Worm (Caenorhabditis elegans) whole organism, late embryonic: Measurements from ENCODE around the gene fbxa-179.

Source experiments
- C08G9.2 ChIP-seq: sonication (generic microtip); optimal IDR thresholded peaks from 2 replicates; lab custom pipeline; 2016; ENCODE audit warnings: mild to moderate bottlenecking, missing genetic modification characterization, moderate library complexity, missing compliant biosample characterization
- C38D4.7 ChIP-seq: fragments of 200-800 bp; sonication (Bioruptor generic); optimal IDR thresholded peaks from 2 replicates; lab custom pipeline; 2018; ENCODE audit warnings: mild to moderate bottlenecking, missing genetic modification characterization, moderate library complexity, missing compliant biosample characterization
- F13H6.1 ChIP-seq: sonication (generic microtip); optimal IDR thresholded peaks from 2 replicates; lab custom pipeline; 2016; ENCODE audit warnings: missing genetic modification characterization, missing compliant biosample characterization
- K02D7.2 ChIP-seq: sonication (generic microtip); optimal IDR thresholded peaks from 2 replicates; lab custom pipeline; 2017; ENCODE audit warnings: mild to moderate bottlenecking, missing genetic modification characterization, missing compliant biosample characterization
- K09A11.1 ChIP-seq: sonication (generic microtip); optimal IDR thresholded peaks from 2 replicates; lab custom pipeline; 2017; ENCODE audit warnings: antibody characterized with exemption, mild to moderate bottlenecking, missing genetic modification characterization, missing compliant biosample characterization; ENCODE audit not compliant: insufficient read depth
- T23F11.4 ChIP-seq: fragments of 200-800 bp; sonication (Bioruptor generic); optimal IDR thresholded peaks from 2 replicates; lab custom pipeline; 2018; ENCODE audit warnings: mild to moderate bottlenecking, missing genetic modification characterization, missing compliant biosample characterization
- Y22D7AL.16 ChIP-seq: sonication (generic microtip); optimal IDR thresholded peaks from 2 replicates; lab custom pipeline; 2016; ENCODE audit warnings: missing genetic modification characterization, missing compliant biosample characterization
- ama-1 ChIP-seq: fragments of 150-350 bp; optimal IDR thresholded peaks from 2 replicates; lab custom pipeline; 2014
- ceh-14 ChIP-seq: sonication (generic microtip); optimal IDR thresholded peaks from 2 replicates; lab custom pipeline; 2016; ENCODE audit warnings: missing genotype, missing genetic modification characterization, missing compliant biosample characterization
- ceh-22 ChIP-seq: sonication (generic microtip); optimal IDR thresholded peaks from 2 replicates; lab custom pipeline; 2017; ENCODE audit warnings: missing biosample characterization, missing genetic modification characterization
- ceh-31 ChIP-seq: sonication (generic microtip); optimal IDR thresholded peaks from 2 replicates; lab custom pipeline; 2016; ENCODE audit warnings: missing genetic modification characterization, missing compliant biosample characterization
- ceh-45 ChIP-seq: fragments of 200-800 bp; sonication (Bioruptor generic); IDR thresholded peaks from 2 replicates; pipeline ENCODE4 v1.3.6; 2022; ENCODE audit warnings: missing genetic modification reagents, missing genetic modification characterization, missing compliant biosample characterization
- ceh-6 ChIP-seq: fragments of 200-800 bp; sonication (Bioruptor generic); optimal IDR thresholded peaks from 2 replicates; lab custom pipeline; 2018; ENCODE audit warnings: mild to moderate bottlenecking, missing genetic modification characterization, missing compliant biosample characterization
- ceh-9 ChIP-seq: sonication (generic microtip); optimal IDR thresholded peaks from 2 replicates; lab custom pipeline; 2016; ENCODE audit warnings: mild to moderate bottlenecking, missing genetic modification characterization, inconsistent platforms, missing compliant biosample characterization
- che-1 ChIP-seq: sonication (generic microtip); optimal IDR thresholded peaks from 2 replicates; lab custom pipeline; 2016; ENCODE audit warnings: mild to moderate bottlenecking, missing genetic modification characterization, missing compliant biosample characterization
- dmd-4 ChIP-seq: sonication (generic microtip); optimal IDR thresholded peaks from 2 replicates; lab custom pipeline; 2016; ENCODE audit warnings: borderline replicate concordance, missing genetic modification characterization, missing compliant biosample characterization
- dve-1 ChIP-seq: sonication (generic microtip); optimal IDR thresholded peaks from 2 replicates; lab custom pipeline; 2017; ENCODE audit warnings: antibody characterized with exemption, mild to moderate bottlenecking, missing genetic modification characterization, missing compliant biosample characterization
- elt-2 ChIP-seq: sonication (generic microtip); optimal IDR thresholded peaks from 2 replicates; lab custom pipeline; 2016; ENCODE audit warnings: missing genetic modification reagents, missing genetic modification characterization, missing compliant biosample characterization
- elt-4 ChIP-seq: sonication (generic microtip); optimal IDR thresholded peaks from 2 replicates; lab custom pipeline; 2016; ENCODE audit warnings: missing genetic modification characterization, missing compliant biosample characterization
- eyg-1 ChIP-seq: sonication (generic microtip); optimal IDR thresholded peaks from 2 replicates; lab custom pipeline; 2016; ENCODE audit warnings: missing genotype, missing genetic modification characterization, missing compliant biosample characterization
- fax-1 ChIP-seq: sonication (generic microtip); optimal IDR thresholded peaks from 2 replicates; lab custom pipeline; 2016; ENCODE audit warnings: missing genotype, missing genetic modification characterization, missing compliant biosample characterization
- fkh-10 ChIP-seq: fragments of 150-350 bp; optimal IDR thresholded peaks from 2 replicates; lab custom pipeline; 2014; ENCODE audit warnings: missing biosample characterization, missing genetic modification reagents, missing genetic modification characterization
- hlh-13 ChIP-seq: fragments of 200-800 bp; sonication (Bioruptor generic); optimal IDR thresholded peaks from 2 replicates; lab custom pipeline; 2018; ENCODE audit warnings: mild to moderate bottlenecking, missing genetic modification characterization, missing compliant biosample characterization
- hlh-15 ChIP-seq: sonication (generic microtip); optimal IDR thresholded peaks from 2 replicates; lab custom pipeline; 2016; ENCODE audit warnings: missing genetic modification characterization, missing compliant biosample characterization
- lim-6 ChIP-seq: sonication (generic microtip); optimal IDR thresholded peaks from 2 replicates; lab custom pipeline; 2016; ENCODE audit warnings: missing genetic modification characterization, missing compliant biosample characterization
- lin-11 ChIP-seq: fragments of 200-800 bp; sonication (Bioruptor generic); optimal IDR thresholded peaks from 2 replicates; lab custom pipeline; 2018; ENCODE audit warnings: mild to moderate bottlenecking, missing genetic modification characterization, missing compliant biosample characterization
- madf-2 ChIP-seq: sonication (generic microtip); optimal IDR thresholded peaks from 2 replicates; lab custom pipeline; 2017; ENCODE audit warnings: missing genetic modification characterization, missing compliant biosample characterization
- mec-3 ChIP-seq: sonication (generic microtip); optimal IDR thresholded peaks from 2 replicates; lab custom pipeline; 2016; ENCODE audit warnings: borderline replicate concordance, missing genetic modification characterization, missing compliant biosample characterization
- nfya-1 ChIP-seq: sonication (generic microtip); optimal IDR thresholded peaks from 2 replicates; lab custom pipeline; 2017; ENCODE audit warnings: missing genetic modification characterization, mild to moderate bottlenecking, missing compliant biosample characterization, antibody characterized with exemption, moderate library complexity
- nhr-232 ChIP-seq: sonication (generic microtip); optimal IDR thresholded peaks from 2 replicates; lab custom pipeline; 2016; ENCODE audit warnings: missing genetic modification characterization, missing compliant biosample characterization
- npax-4 ChIP-seq: sonication (generic microtip); optimal IDR thresholded peaks from 2 replicates; lab custom pipeline; 2016; ENCODE audit warnings: missing genetic modification characterization, missing compliant biosample characterization
- pha-2 ChIP-seq: sonication (generic microtip); optimal IDR thresholded peaks from 2 replicates; lab custom pipeline; 2017; ENCODE audit warnings: mild to moderate bottlenecking, missing genetic modification characterization, missing compliant biosample characterization
- pqm-1 ChIP-seq: sonication (generic microtip); optimal IDR thresholded peaks from 2 replicates; lab custom pipeline; 2016; ENCODE audit warnings: missing genetic modification characterization, missing compliant biosample characterization
- ref-2 ChIP-seq: sonication (generic microtip); optimal IDR thresholded peaks from 2 replicates; lab custom pipeline; 2016; ENCODE audit warnings: missing genetic modification characterization, missing compliant biosample characterization
- rnt-1 ChIP-seq: sonication (generic microtip); optimal IDR thresholded peaks from 2 replicates; lab custom pipeline; 2016; ENCODE audit warnings: missing genetic modification characterization, missing compliant biosample characterization
- sox-2 ChIP-seq: fragments of 200-800 bp; sonication (Bioruptor generic); IDR thresholded peaks from 2 replicates; pipeline ENCODE4 v1.3.6; 2022; ENCODE audit warnings: missing genetic modification reagents, missing genetic modification characterization, missing compliant biosample characterization
- tbx-7 ChIP-seq: sonication (generic microtip); optimal IDR thresholded peaks from 2 replicates; lab custom pipeline; 2016; ENCODE audit warnings: missing genotype, missing genetic modification characterization, missing compliant biosample characterization
- ttx-3 ChIP-seq: sonication (generic microtip); optimal IDR thresholded peaks from 2 replicates; lab custom pipeline; 2016; ENCODE audit warnings: missing genetic modification reagents, missing genetic modification characterization, missing compliant biosample characterization
- unc-86 ChIP-seq: sonication (generic microtip); optimal IDR thresholded peaks from 2 replicates; lab custom pipeline; 2016; ENCODE audit warnings: missing genetic modification characterization, missing compliant biosample characterization
- zip-5 ChIP-seq: sonication (generic microtip); optimal IDR thresholded peaks from 2 replicates; lab custom pipeline; 2016; ENCODE audit warnings: missing genetic modification characterization, missing compliant biosample characterization
- ztf-16 ChIP-seq: sonication (generic microtip); optimal IDR thresholded peaks from 2 replicates; lab custom pipeline; 2017; ENCODE audit warnings: missing genetic modification characterization, missing compliant biosample characterization

Gene fbxa-179

DNA sequence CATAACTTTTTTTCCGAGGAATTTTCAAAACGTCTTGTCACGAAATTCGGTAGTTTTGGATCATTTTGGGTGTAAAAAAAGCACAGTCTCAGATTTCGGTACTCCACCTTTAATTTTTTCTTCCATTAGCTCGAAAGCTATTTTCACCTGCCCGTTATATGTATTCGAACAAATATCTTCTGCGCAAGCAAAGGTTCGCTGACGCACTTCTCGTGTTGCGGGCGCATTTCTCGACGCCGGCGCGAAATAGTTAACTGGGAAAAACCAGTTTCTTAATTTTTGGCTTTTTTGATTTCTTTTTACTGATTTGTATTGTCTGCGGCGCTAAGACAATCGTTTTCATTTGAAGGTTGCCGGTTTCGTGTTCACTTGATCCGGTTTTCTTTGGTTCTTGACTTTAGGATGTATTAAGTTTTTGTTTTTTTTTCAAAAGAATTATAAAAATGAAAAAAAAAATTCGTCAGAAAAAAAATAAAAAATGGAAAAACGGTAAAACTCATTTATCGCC lies 23.0 kb upstream of the fbxa-179 start:
- TF ChIP-seq pqm-1 (tag; lab: Kevin White, UChicago) (no peak), zip-5 (tag; lab: Kevin White, UChicago) (no peak), ceh-31 (tag; lab: Kevin White, UChicago) (no peak), sox-2 (GFP tag; lab: Robert Waterston, UW) (no peak), rnt-1 (tag; lab: Kevin White, UChicago) (no peak), hlh-15 (tag; lab: Kevin White, UChicago) (no peak), eyg-1 (tag; lab: Kevin White, UChicago) (no peak), ztf-16 (no peak)

DNA sequence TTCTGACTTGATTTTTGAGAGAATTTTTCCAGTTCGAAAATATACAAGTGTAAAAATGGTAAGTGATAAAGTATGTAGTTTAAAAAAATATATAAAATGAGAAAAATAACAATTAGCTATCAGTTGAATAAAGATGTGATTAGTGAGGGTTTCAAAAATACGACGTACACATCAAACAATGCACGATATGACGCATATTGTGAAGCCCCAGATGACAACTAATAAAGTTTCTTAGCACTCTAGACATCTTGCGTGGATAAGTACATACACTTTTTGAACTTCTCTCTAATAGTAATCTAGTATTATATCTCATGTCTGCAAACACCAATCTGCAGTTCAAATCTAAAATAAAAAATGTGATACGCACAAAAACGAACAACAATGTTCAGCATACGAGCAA lies 17.8 kb upstream of the fbxa-179 start:
- TF ChIP-seq ztf-16 (no peak), nfya-1 (tag; lab: Kevin White, UChicago) (no peak), dve-1 (tag; lab: Kevin White, UChicago) (no peak), ceh-22 (no peak), tbx-7 (no peak), T23F11.4 (GFP tag; lab: Kevin White, UChicago) (no peak), elt-2 (no peak), Y22D7AL.16 (tag; lab: Kevin White, UChicago) (no peak), K02D7.2 (no peak), ceh-31 (tag; lab: Kevin White, UChicago) (no peak), lim-6 (tag; lab: Kevin White, UChicago) (no peak), C38D4.7 (GFP tag; lab: Kevin White, UChicago) (no peak), ttx-3 (tag; lab: Kevin White, UChicago) (no peak), ceh-14 (no peak), F13H6.1 (tag; lab: Kevin White, UChicago) (no peak), che-1 (tag; lab: Kevin White, UChicago) (no peak)

DNA sequence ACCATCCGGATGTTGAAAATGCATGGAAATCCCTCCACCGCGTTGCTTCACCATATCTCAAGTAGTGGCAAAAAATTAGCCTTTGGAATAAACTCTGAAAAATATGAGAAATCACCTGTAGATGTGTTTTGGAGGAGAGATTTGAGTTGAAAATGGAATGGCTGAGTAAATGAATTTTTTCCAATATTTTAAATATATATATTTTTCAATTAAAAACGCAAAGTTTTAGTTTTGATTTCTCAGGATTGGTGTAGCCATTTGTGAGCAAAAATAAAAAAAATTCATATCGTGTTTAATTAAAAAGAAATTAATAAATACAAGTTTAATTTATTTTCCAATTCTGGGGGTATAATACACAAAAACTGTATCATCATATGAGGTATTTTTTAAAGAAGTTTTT lies 15.4 kb upstream of the fbxa-179 start, which contains the start of gene F23D12.1:
Gene F23D12.1 (minus strand): TSS at position 101 of the 400 bp plus-strand sequence.
- TF ChIP-seq zip-5 (tag; lab: Kevin White, UChicago), result no peak
- TF ChIP-seq ceh-45, result no peak
- no peak for TF ChIP-seq dmd-4 (tag; lab: Kevin White, UChicago)
- TF ChIP-seq ref-2 (tag; lab: Kevin White, UChicago), result no peak
- TF ChIP-seq hlh-13 (GFP tag; lab: Kevin White, UChicago), result no peak
- no peak for TF ChIP-seq C08G9.2 (tag; lab: Kevin White, UChicago)
- TF ChIP-seq K09A11.1 (tag; lab: Kevin White, UChicago), result no peak
- no peak for TF ChIP-seq fax-1 (tag; lab: Kevin White, UChicago)
- TF ChIP-seq che-1 (tag; lab: Kevin White, UChicago), result no peak
- no peak for TF ChIP-seq ceh-6
- no peak for TF ChIP-seq pha-2 (tag; lab: Kevin White, UChicago)
- TF ChIP-seq madf-2, result no peak
- no peak for TF ChIP-seq nfya-1 (tag; lab: Kevin White, UChicago)
- no peak for TF ChIP-seq ttx-3 (tag; lab: Kevin White, UChicago)
- no peak for TF ChIP-seq lim-6 (tag; lab: Kevin White, UChicago)
- TF ChIP-seq nhr-232, result no peak
- TF ChIP-seq mec-3, result no peak
- TF ChIP-seq lin-11, result no peak

DNA sequence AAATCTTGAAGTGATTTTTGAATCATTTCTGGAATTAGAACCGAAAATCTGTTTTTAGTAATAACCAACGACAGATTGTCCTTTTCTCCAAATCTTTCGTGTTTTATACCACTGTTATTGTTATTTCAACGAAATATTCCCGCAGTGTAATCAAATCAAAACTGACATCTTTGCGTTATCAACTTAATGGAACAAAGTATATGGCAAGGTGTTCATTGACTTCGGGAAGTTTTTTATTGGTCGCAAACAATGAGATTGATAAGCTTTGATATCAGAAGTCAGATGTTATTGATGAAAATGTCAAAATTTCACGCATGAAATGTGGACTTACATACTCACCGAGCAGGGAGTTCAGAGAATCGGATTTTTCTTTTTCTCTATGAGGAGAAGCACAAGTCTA lies 12.0 kb upstream of the fbxa-179 start, which contains the start of gene F23D12.11:
Gene F23D12.11 (minus strand): TSS at position 79 of the 400 bp plus-strand sequence.
- no peak for TF ChIP-seq madf-2
- TF ChIP-seq ceh-9 (tag; lab: Kevin White, UChicago), result no peak
- TF ChIP-seq ama-1, result no peak
- no peak for TF ChIP-seq C08G9.2 (tag; lab: Kevin White, UChicago)
- TF ChIP-seq lim-6 (tag; lab: Kevin White, UChicago), result no peak
- TF ChIP-seq fkh-10 (GFP tag; lab: Kevin White, UChicago), result no peak
- TF ChIP-seq ztf-16, result no peak
- no peak for TF ChIP-seq npax-4 (tag; lab: Kevin White, UChicago)
- TF ChIP-seq eyg-1 (tag; lab: Kevin White, UChicago), result no peak
- TF ChIP-seq sox-2 (GFP tag; lab: Robert Waterston, UW), result no peak
- TF ChIP-seq elt-4 (tag; lab: Kevin White, UChicago), result no peak
- no peak for TF ChIP-seq tbx-7
- no peak for TF ChIP-seq T23F11.4 (GFP tag; lab: Kevin White, UChicago)
- TF ChIP-seq unc-86 (tag; lab: Kevin White, UChicago), result no peak
- TF ChIP-seq mec-3, result no peak
- no peak for TF ChIP-seq nhr-232
- no peak for TF ChIP-seq fax-1 (tag; lab: Kevin White, UChicago)
- TF ChIP-seq, all 69 proteins: peak for 0
